Worm (Caenorhabditis elegans): ENCODE data around the gene dyf-18.

The dyf-18 gene

DNA sequence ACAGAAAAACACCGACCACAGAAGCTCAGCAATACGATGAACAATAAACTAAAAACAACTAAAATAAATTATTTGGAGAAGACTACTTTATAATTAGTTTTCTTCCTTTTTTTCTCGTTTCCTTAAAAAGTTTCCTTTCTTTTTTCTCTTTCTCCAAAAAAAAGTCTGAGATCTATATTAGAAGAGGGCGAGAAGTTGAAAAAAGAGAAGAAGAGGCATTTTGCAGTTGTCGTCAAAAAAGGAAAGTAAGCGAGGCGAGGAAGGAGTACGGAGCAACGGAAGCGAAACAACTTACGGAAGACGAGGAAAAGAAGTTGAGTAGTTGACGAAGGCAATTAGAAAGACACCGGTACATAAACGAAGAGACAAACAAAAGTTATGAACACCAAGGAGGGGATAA, 5.0 kb downstream of the dyf-18 start:
- TF ChIP-seq sptf-1 (tag; optimal IDR thresholded peaks at IDR 0.05): no peak
- TF ChIP-seq tbx-8 (GFP tag; optimal IDR thresholded peaks at IDR 0.05): no peak
- no peak for TF ChIP-seq flh-1 (GFP tag; optimal IDR thresholded peaks at IDR 0.05)

DNA sequence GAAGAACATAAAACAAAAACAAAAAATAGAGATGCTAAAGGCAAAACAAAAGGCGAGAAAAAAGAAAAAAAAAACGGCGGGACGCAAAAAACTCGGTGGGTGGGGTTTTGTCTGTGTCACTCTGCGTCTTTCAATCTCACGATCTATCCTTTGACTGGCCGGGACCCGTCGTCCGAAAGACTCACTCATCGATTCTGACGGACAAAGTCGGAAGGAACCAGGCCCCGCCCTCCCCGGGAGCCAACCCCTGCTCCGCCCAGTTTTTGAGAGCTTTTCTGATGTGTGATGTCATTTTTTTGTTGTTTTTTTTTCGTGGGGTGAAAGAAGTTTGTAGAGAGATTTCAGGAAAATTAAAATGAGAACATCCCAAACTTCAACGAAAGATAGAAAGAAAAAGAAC, 7.8 kb downstream of the dyf-18 start:
- TF ChIP-seq snpc-4 (tag; optimal IDR thresholded peaks at IDR 0.05) (no peak), bed-3 (GFP tag; optimal IDR thresholded peaks at IDR 0.05) (no peak), elt-1 (tag; optimal IDR thresholded peaks at IDR 0.05; ENCODE audit: borderline replicate concordance, insufficient read depth) (no peak), ces-1 (GFP tag; optimal IDR thresholded peaks at IDR 0.05) (peak; percentile 73), ceh-43 (GFP tag; optimal IDR thresholded peaks at IDR 0.05) (no peak)

DNA sequence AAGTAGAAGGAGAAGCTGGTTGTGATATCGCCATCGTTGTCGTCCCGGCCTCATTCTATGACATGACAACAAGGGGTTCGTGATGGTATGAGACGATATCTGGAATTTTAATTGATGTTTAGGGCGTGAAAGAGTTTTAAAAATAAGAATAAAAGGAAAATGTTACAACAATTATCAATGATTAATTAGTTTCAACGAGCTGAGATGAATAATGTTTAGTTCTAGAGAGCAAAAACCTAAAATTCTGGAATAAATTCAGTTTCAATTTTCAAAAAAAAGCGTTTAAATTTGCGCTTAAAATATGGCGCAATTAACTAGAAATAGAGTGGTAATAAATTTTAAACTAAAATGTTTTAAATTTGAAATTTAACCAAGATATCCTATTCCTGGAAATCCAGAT, 8.5 kb downstream of the dyf-18 start, which contains the start of gene H01G02.3:
Gene H01G02.3 (minus strand): TSS at position 101 of the 400 bp plus-strand sequence.
- no peak for TF ChIP-seq lin-32 (GFP tag; optimal IDR thresholded peaks at IDR 0.05)
- no peak for TF ChIP-seq unc-120 (tag; optimal IDR thresholded peaks at IDR 0.05; ENCODE audit: poor library complexity, severe bottlenecking)
- no peak for TF ChIP-seq pha-4 (tag; optimal IDR thresholded peaks at IDR 0.05)
- no peak for TF ChIP-seq tbx-8 (GFP tag; optimal IDR thresholded peaks at IDR 0.05)
- no peak for TF ChIP-seq mab-5 (tag; optimal IDR thresholded peaks at IDR 0.05)
- no peak for TF ChIP-seq M03D4.4 (tag; optimal IDR thresholded peaks at IDR 0.05)
- no peak for TF ChIP-seq drap-1 (GFP tag; optimal IDR thresholded peaks at IDR 0.05)
- no peak for TF ChIP-seq ceh-83 (GFP tag; optimal IDR thresholded peaks at IDR 0.05)
- TF ChIP-seq unc-39 (tag; optimal IDR thresholded peaks at IDR 0.05): no peak
- TF ChIP-seq ces-1 (GFP tag; optimal IDR thresholded peaks at IDR 0.05): no peak

DNA sequence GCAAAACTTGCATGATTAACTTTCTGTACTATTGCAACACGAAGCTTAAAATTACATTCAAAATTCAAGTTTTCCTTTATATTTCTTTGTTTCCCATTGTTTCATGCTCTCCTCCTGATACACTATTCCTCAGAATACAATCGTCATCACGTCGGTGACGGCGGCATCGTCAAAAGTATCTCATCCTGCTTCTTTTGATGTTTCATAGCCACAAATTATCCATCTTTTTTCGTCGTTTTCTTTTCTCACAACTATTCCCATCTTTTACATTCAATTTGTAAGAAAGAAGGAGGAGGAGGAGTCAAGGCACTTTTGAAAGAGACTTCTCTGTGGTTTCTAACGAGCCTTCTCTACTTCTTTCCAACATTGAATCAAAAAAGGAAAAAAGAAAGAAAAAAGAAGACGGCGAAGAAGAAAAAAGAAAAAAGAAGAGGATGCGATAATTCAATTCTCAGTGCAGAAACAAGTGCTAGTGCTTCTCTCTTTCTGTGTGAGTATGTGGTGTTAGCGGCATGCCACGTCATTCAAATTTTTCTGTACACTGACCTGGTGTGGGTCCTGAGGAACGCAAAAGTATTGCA, 12.5 kb downstream of the dyf-18 start:
- TF ChIP-seq ces-1 (GFP tag; optimal IDR thresholded peaks at IDR 0.05): peak; percentile 92
- TF ChIP-seq zip-8 (tag; optimal IDR thresholded peaks at IDR 0.05): no peak

DNA sequence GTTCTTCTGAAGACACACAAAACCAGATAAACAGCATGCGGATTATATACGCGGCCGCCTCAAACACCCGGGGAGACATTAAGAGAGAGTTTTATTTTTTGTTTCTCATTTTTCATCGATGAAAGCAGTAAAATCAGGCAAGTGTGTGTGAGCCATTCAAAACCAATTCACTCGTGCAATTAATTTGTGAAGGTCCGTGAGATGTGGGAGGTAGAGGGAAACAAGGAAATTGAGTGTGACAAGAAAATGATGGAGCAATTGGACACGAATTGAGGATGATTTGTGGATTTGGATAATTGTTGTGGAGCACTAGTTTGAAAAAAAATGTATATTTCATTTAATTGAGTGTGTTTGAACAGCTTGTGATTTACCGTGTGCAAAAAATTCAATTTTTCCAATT, 13.2 kb downstream of the dyf-18 start:
- TF ChIP-seq lsy-2 (tag; optimal IDR thresholded peaks at IDR 0.05) (no peak), unc-39 (tag; optimal IDR thresholded peaks at IDR 0.05) (no peak)

DNA sequence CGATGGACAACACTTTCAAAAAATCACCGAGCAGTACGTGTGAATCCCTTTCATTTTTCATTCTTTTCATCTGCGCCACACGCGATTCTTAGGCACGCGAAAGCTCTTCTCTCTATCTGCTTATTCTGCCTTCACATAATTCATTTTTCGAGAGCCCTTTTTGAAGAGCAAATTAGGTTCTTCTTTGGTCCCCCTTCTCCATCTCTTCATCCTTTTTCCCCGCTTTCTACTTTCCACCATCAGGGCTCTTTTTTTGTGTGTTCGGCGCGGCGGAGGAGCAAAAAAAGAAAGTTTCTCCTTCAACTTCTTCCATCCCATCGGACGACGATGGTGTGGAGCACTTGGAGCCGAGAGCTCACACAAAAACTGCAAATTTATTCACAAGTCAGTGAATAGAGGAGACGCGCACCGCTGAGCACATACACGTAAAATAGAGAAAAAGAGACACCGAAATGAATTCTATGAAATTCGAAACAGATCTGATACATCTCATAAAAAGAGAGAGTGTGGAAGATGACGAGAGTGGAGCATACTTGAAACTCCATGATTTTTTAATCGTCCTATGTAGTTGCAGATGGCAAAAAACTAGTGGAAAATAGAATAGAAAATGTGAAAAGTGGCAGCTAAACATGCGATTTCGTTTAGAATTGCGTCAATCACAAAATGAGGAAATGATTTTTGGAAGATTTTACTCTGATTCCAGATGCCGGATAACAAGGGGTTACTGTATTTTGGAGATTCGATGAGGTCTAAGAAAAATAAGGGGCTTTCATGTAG, 15.7 kb downstream of the dyf-18 start:
- TF ChIP-seq mep-1 (tag; optimal IDR thresholded peaks at IDR 0.05) (no peak), lin-32 (GFP tag; optimal IDR thresholded peaks at IDR 0.05) (no peak), nhr-12 (tag; optimal IDR thresholded peaks at IDR 0.05) (no peak), hlh-1 (tag; optimal IDR thresholded peaks at IDR 0.05) (no peak), ces-1 (GFP tag; optimal IDR thresholded peaks at IDR 0.05) (peak; percentile 84)

DNA sequence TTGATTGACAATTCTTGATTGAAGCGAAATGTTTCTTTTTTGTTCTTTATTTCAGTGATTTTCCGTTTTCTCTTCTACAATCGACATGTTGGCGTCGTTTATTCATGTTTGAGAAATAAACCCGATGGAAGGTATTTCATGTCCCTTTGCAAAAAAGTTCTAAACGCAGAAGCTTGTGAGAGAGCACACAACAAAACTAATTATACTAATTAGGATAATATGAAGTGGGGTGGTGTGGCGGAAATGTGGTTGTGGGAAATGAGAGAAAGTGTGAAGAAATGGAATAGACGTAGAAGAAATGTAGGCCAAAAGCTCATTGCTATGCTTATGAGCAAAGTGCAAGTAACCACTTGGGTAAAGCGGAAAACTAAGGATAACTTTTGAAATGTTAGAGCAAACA, 18.1 kb downstream of the dyf-18 start:
- TF ChIP-seq ces-1 (GFP tag; optimal IDR thresholded peaks at IDR 0.05): peak; percentile 94
- no peak for TF ChIP-seq M03D4.4 (tag; optimal IDR thresholded peaks at IDR 0.05)

DNA sequence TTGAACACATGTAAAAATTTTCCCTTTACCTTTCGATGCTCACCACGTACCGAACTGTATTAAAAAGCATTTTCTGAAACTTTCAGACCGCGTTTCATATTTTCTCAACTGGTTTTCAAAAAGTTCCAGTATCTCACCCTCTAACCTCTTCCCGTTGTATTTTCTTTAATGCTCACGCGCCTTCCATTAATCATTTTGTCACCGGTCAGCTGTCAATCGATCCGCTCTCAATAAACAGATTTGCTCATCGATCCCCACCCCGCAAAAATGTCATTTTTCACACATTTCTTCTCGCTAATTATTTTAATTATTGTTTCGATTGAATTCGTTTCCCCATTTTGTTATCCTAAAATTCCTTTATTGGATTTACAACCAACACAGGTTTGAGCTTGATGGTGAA, 21.9 kb downstream of the dyf-18 start, which contains the start of gene lpr-2:
Gene lpr-2 (plus strand): TSS at position 189 of the 400 bp plus-strand sequence.
- peak; percentile 80 for TF ChIP-seq hlh-1 (tag; optimal IDR thresholded peaks at IDR 0.05)
- peak; percentile 54 for TF ChIP-seq mab-5 (tag; optimal IDR thresholded peaks at IDR 0.05)
- no peak for TF ChIP-seq tbx-8 (GFP tag; optimal IDR thresholded peaks at IDR 0.05)
- peak; percentile 66 for TF ChIP-seq unc-62 (GFP tag; optimal IDR thresholded peaks at IDR 0.05)
- no peak for TF ChIP-seq lsy-2 (tag; optimal IDR thresholded peaks at IDR 0.05)
- no peak for TF ChIP-seq ham-2 (GFP tag; optimal IDR thresholded peaks at IDR 0.05)
- no peak for TF ChIP-seq mep-1 (tag; optimal IDR thresholded peaks at IDR 0.05)

Measured in whole organism, mixed stage, embryonic.